Fruit fly (Drosophila melanogaster) whole organism, embryonic: ENCODE results near the gene Idh3a.

ENCODE experiments used
- CG15011 ChIP-seq: fragments of 200-800 bp; sonication (Bioruptor generic); optimal IDR thresholded peaks from 3 replicates; lab custom pipeline; 2018; ENCODE audit warnings: missing biosample characterization, mild to moderate bottlenecking, missing genetic modification characterization
- CG34422 ChIP-seq: fragments of 200-800 bp; sonication (Bioruptor generic); IDR thresholded peaks from 3 replicates; pipeline ENCODE4 v1.3.6; 2022; ENCODE audit warnings: missing biosample characterization, missing genetic modification characterization
- CG4360 ChIP-seq: fragments of 200-800 bp; sonication (Bioruptor generic); IDR thresholded peaks from 2 replicates; pipeline ENCODE4 v1.3.6; 2022; ENCODE audit warnings: missing biosample characterization, missing genetic modification characterization
- CG4707 ChIP-seq: fragments of 200-800 bp; sonication (Bioruptor generic); optimal IDR thresholded peaks from 2 replicates; lab custom pipeline; 2018; ENCODE audit warnings: missing biosample characterization, mild to moderate bottlenecking, missing genetic modification characterization, moderate library complexity
- Dip2 ChIP-seq: fragments of 200-800 bp; sonication (Bioruptor generic); IDR thresholded peaks from 2 replicates; pipeline ENCODE4 v1.3.6; 2022; ENCODE audit warnings: missing biosample characterization, missing genetic modification characterization
- Eip74EF ChIP-seq, 2 experiments: fragments of 200-800 bp in 1 of 2; fragments of >200 bp in 1 of 2; sonication (Bioruptor generic) in 1 of 2; optimal IDR thresholded peaks; 2 replicates each; lab custom pipeline; 2017 to 2019; ENCODE audit warnings: missing biosample characterization in 2 of 2, missing genetic modification characterization in 2 of 2, mild to moderate bottlenecking in 1 of 2, moderate library complexity in 1 of 2
- Med ChIP-seq: fragments of 200-800 bp; sonication (Bioruptor generic); peaks from one replicate; lab custom pipeline; 2016; ENCODE audit warnings: missing biosample characterization, missing genetic modification characterization, mild to moderate bottlenecking, inconsistent platforms, moderate library complexity
- amos ChIP-seq: fragments of 200-800 bp; sonication (Bioruptor generic); IDR thresholded peaks from 2 replicates; pipeline ENCODE4 v1.3.6; 2022; ENCODE audit warnings: missing biosample characterization, missing genetic modification characterization; ENCODE audit not compliant: partially characterized antibody
- lola ChIP-seq, 3 experiments: fragments of >200 bp in 2 of 3; fragments of 200-800 bp in 1 of 3; sonication (Bioruptor generic) in 1 of 3; optimal IDR thresholded peaks; 2 replicates each; lab custom pipeline; 2017 to 2019; ENCODE audit warnings: missing biosample characterization in 3 of 3, missing genetic modification characterization in 3 of 3, mild to moderate bottlenecking in 1 of 3, moderate library complexity in 1 of 3

dm6 chrX:19510204-19510603, 11.4 kb downstream of the Idh3a start:
- no peak for TF ChIP-seq Eip74EF (GFP tag; optimal IDR thresholded peaks at IDR 0.05; lab: Kevin White, UChicago)
- TF ChIP-seq CG34422 (GFP tag; lab: Robert Waterston, UW), result no peak
- TF ChIP-seq CG4360, result no peak
- no peak for TF ChIP-seq CG15011 (GFP tag; lab: Kevin White, UChicago)
- no peak for TF ChIP-seq lola (GFP tag; optimal IDR thresholded peaks at IDR 0.05; lab: Kevin White, UChicago)
- no peak for TF ChIP-seq Dip2 (GFP tag; lab: Robert Waterston, UW)
- no peak for TF ChIP-seq amos (GFP tag; lab: Robert Waterston, UW)
- no peak for TF ChIP-seq CG4707 (GFP tag; lab: Kevin White, UChicago)
- no peak for TF ChIP-seq Med (GFP tag; lab: Kevin White, UChicago)
